Comparison of ENCODE assay signal across 5 fruit fly cellular contexts in the genomic region with DNA sequence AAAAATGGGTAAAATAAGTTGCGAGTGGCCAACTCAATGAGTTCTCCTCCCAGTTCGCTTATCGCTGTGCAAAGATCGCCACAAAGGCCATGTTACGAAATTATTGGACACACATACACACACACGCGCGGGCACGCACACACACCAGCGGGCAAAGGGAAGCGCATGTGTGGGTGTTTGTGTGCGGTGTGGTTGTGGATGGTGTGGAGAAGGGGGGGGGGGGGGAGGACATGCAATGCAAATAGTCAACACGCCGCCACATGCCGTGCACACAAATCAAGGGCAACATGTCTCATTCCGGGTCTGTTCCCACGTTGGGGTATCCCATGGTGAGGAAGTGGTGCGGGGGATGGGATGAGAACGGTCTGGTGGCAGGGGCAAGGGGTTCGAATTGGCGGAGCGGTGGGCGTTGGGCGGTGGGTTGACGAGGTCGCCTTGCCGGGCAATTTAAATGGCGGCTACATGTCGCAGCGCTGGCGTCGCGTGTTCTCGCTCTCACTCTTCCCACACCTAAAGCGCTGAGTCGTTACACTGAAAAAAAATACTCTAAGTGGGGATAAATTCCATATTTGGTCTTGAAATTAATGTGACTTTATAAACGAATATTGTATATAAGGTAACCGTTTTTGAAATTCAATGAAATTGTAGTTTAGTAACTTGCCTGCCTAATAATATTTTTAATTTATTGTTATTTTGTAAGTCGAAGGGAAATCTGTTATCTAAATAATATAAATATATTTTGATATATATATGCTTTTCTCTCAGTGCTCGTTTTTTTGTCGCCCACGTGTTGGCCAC.
A peak's percentile ranks its signal among the peaks of the same experiment; 100 is the strongest.
TF ChIP-seq lines count a peak whose summit lies in the region.

No protein-coding gene starts in this region.

- TF ChIP-seq CTCF in whole organism, embryonic (GFP tag; optimal IDR thresholded peaks at IDR 0.05; lab: Kevin White, UChicago), result no peak

TF ChIP-seq in whole organism, adult, 20 proteins besides CTCF, POLR2A, EP300 and RAD21:
- TF ChIP-seq CG14711 (tag; optimal IDR thresholded peaks at IDR 0.05; lab: Kevin White, UChicago) (no peak), CG7045 (GFP tag; optimal IDR thresholded peaks at IDR 0.05; lab: Kevin White, UChicago) (peak; percentile 52)
TF ChIP-seq in whole organism, adult: peak in this region for 1.

TF ChIP-seq in whole organism, embryonic, 481 proteins besides CTCF, POLR2A, EP300 and RAD21 (continues in another document):
- TF ChIP-seq row (GFP tag; IDR thresholded peaks at IDR 0.05; lab: Robert Waterston, UW), result peak; percentile 13; the same call in 1 of the 3 replicates
- TF ChIP-seq CG17186 (GFP tag; optimal IDR thresholded peaks at IDR 0.05; lab: Kevin White, UChicago), result no peak
- no peak for TF ChIP-seq CG13287 (GFP tag; IDR thresholded peaks at IDR 0.05; lab: Robert Waterston, UW; ENCODE audit: partially characterized antibody)
- peak; percentile 25 for TF ChIP-seq D19A (tag; optimal IDR thresholded peaks at IDR 0.05; lab: Kevin White, UChicago)
- no peak for TF ChIP-seq ken (GFP tag; IDR thresholded peaks at IDR 0.05; lab: Robert Waterston, UW)
- TF ChIP-seq Fer3 (tag; optimal IDR thresholded peaks at IDR 0.05; lab: Kevin White, UChicago), result peak; percentile 50
- TF ChIP-seq HLH54F (GFP tag; optimal IDR thresholded peaks at IDR 0.05; lab: Kevin White, UChicago), result no peak
- peak; percentile 23 for TF ChIP-seq B-H2 (GFP tag; optimal IDR thresholded peaks at IDR 0.05; lab: Kevin White, UChicago)
- peak; percentile 48 for TF ChIP-seq fd96Cb (tag; optimal IDR thresholded peaks at IDR 0.05; lab: Kevin White, UChicago)
- TF ChIP-seq Asciz (GFP tag; optimal IDR thresholded peaks at IDR 0.05; lab: Kevin White, UChicago), result peak; percentile 38
- TF ChIP-seq Nf-YA (GFP tag; IDR thresholded peaks at IDR 0.05; lab: Robert Waterston, UW), result no peak
- TF ChIP-seq Meics (GFP tag; optimal IDR thresholded peaks at IDR 0.05; lab: Kevin White, UChicago), result peak; percentile 70
- no peak for TF ChIP-seq CG11695 (GFP tag; IDR thresholded peaks at IDR 0.05; lab: Robert Waterston, UW)
- TF ChIP-seq ase (GFP tag; IDR thresholded peaks at IDR 0.05; lab: Robert Waterston, UW), result no peak
- no peak for TF ChIP-seq CG32767 (GFP tag; IDR thresholded peaks at IDR 0.05; lab: Robert Waterston, UW)
- no peak for TF ChIP-seq CG6272 (GFP tag; IDR thresholded peaks at IDR 0.05; lab: Robert Waterston, UW)
- peak; percentile 79 for TF ChIP-seq CG18599 (GFP tag; optimal IDR thresholded peaks at IDR 0.05; lab: Kevin White, UChicago)
- TF ChIP-seq CG3281 (GFP tag; optimal IDR thresholded peaks at IDR 0.05; lab: Kevin White, UChicago), result peak; percentile 74
- no peak for TF ChIP-seq CG11560 (tag; IDR thresholded peaks at IDR 0.05; lab: Robert Waterston, UW)

TF ChIP-seq in whole organism, prepupa, 60 proteins besides CTCF, POLR2A, EP300 and RAD21:
- TF ChIP-seq esn (GFP tag; optimal IDR thresholded peaks at IDR 0.05; lab: Kevin White, UChicago) (no peak), Eip78C (GFP tag; lab: Kevin White, UChicago) (peak; percentile 12), svp (GFP tag; lab: Kevin White, UChicago) (peak; percentile 34)

TF ChIP-seq in whole organism, pupa, 21 proteins besides CTCF, POLR2A, EP300 and RAD21:
- TF ChIP-seq CG8159 (tag; optimal IDR thresholded peaks at IDR 0.05; lab: Kevin White, UChicago), result peak; percentile 10
- no peak for TF ChIP-seq CG34367 (tag; optimal IDR thresholded peaks at IDR 0.05; lab: Kevin White, UChicago)
TF ChIP-seq in whole organism, pupa: peak in this region for 1.

TF ChIP-seq in whole organism, wandering third instar larva, 38 proteins besides CTCF, POLR2A, EP300 and RAD21:
- TF ChIP-seq N (GFP tag; optimal IDR thresholded peaks at IDR 0.05; lab: Kevin White, UChicago) (no peak), OdsH (GFP tag; optimal IDR thresholded peaks at IDR 0.05; lab: Kevin White, UChicago) (no peak), tai (GFP tag; optimal IDR thresholded peaks at IDR 0.05; lab: Kevin White, UChicago) (no peak), Hr83 (GFP tag; optimal IDR thresholded peaks at IDR 0.05; lab: Kevin White, UChicago; ENCODE audit: poor library complexity, severe bottlenecking) (no peak), jim (GFP tag; optimal IDR thresholded peaks at IDR 0.05; lab: Kevin White, UChicago) (no peak), dl (GFP tag; optimal IDR thresholded peaks at IDR 0.05; lab: Kevin White, UChicago; ENCODE audit: insufficient read depth in 1 of 2, partially characterized antibody in 2 of 2) (no peak), Dfd (GFP tag; optimal IDR thresholded peaks at IDR 0.05; lab: Kevin White, UChicago) (peak; percentile 58), CG32264 (GFP tag; optimal IDR thresholded peaks at IDR 0.05; lab: Kevin White, UChicago) (no peak)
